Fruit fly (Drosophila melanogaster): Measurements from ENCODE around the gene CG14374.

CG14374 gene

DNA sequence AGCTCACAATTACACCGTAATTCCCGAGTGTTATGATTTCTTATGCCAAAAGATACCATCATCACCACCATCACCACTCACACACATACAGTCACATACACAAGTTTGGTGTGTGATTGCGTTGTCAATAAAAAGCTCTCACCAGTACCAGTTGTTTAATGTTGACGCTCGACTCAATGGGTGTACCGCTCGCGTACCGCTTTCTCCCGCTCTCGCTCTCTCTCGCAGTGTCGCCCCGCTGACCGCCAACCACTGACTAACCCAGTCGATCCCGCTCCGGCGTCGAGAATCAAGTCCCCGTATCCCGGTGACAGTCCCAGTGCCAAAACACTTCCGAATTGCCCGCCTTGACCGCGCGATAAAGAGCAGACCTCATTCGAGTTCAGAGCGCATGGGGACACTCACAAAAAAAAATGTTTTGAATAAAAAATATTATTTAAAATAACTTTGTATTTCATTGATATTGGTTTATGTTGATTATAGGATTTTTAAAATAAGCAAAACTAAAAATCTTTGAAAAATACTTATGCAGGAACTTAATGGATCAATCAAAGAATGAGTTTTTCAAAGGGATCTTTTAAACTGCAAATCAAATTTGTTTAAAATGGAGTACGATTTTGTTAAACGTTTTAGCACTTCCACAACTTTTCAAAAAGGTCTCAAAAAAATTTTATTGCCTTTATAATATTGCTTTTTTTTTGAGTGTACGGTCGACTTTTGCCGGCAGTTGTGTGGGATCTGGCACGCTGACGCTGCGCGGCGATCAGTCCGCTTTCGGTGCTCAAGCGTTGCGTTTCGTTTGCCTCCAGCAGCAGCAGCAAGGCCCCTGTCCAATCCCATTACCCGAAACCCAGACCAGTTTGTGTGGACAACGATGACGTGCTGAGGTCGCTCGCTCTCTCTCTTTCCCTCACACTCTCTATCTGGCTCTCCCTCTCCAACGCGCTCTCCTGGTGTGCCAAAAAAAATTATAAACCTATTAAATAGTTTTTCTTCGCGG is 32.5 kb downstream of the CG14374 start, which contains the start of gene Dic1 (continued):
- peak; percentile 79 for TF ChIP-seq CG2889 (GFP tag; IDR thresholded peaks at IDR 0.05)
- TF ChIP-seq CG1602 (GFP tag; optimal IDR thresholded peaks at IDR 0.05) = peak; percentile 96
- peak; percentile 70 for TF ChIP-seq cas (GFP tag; IDR thresholded peaks at IDR 0.05)
- peak; percentile 94 for TF ChIP-seq Hand (GFP tag; optimal IDR thresholded peaks at IDR 0.05)
- peak; percentile 87 for TF ChIP-seq Nf-YC (tag; optimal IDR thresholded peaks at IDR 0.05)
- TF ChIP-seq CG43689 (GFP tag; IDR thresholded peaks at IDR 0.05) = peak; percentile 70; the same call in 1 of the 2 replicates
- peak; percentile 89 for TF ChIP-seq CG9609 (GFP tag; optimal IDR thresholded peaks at IDR 0.05)
- peak; percentile 95 for TF ChIP-seq nau (GFP tag; optimal IDR thresholded peaks at IDR 0.05)
- TF ChIP-seq CG15696 (tag; optimal IDR thresholded peaks at IDR 0.05) = peak; percentile 93
- peak; percentile 98 for TF ChIP-seq CG13296 (GFP tag; optimal IDR thresholded peaks at IDR 0.05)
- TF ChIP-seq Hmx (GFP tag; optimal IDR thresholded peaks at IDR 0.05) = peak; percentile 88
- 0 out of 3 replicates have a peak, but pooled peaks have one; percentile 10 for TF ChIP-seq CG34224 (GFP tag; IDR thresholded peaks at IDR 0.05; ENCODE audit: partially characterized antibody)
- TF ChIP-seq CG10147 (GFP tag; optimal IDR thresholded peaks at IDR 0.05) = peak; percentile 98
- TF ChIP-seq B-H2 (GFP tag; optimal IDR thresholded peaks at IDR 0.05) = peak; percentile 90
- peak; percentile 84 for TF ChIP-seq MBD-R2 (GFP tag; IDR thresholded peaks at IDR 0.05)
- TF ChIP-seq Med (GFP tag) = peak; percentile 98
- peak; percentile 74 for TF ChIP-seq ac (GFP tag; optimal IDR thresholded peaks at IDR 0.05)
- TF ChIP-seq z (GFP tag; IDR thresholded peaks at IDR 0.05) = no peak; the same call in 2 of the 3 replicates
- TF ChIP-seq CG10321 (GFP tag; IDR thresholded peaks at IDR 0.05) = peak; percentile 30; the same call in 1 of the 2 replicates
- peak; percentile 65; the same call in 1 of the 2 replicates for TF ChIP-seq CG16779 (GFP tag; IDR thresholded peaks at IDR 0.05)
- peak; percentile 96 for TF ChIP-seq scrt (GFP tag; optimal IDR thresholded peaks at IDR 0.05)
- peak; percentile 75 for TF ChIP-seq tup (GFP tag; optimal IDR thresholded peaks at IDR 0.05)
- TF ChIP-seq CG6791 (GFP tag; IDR thresholded peaks at IDR 0.05; ENCODE audit: partially characterized antibody) = no peak
- peak; percentile 93 for TF ChIP-seq zen (tag; optimal IDR thresholded peaks at IDR 0.05)
- TF ChIP-seq CG6765 (GFP tag; optimal IDR thresholded peaks at IDR 0.05) = peak; percentile 94
- peak; percentile 92 for TF ChIP-seq cato (GFP tag; optimal IDR thresholded peaks at IDR 0.05; ENCODE audit: borderline replicate concordance)
- TF ChIP-seq NFAT (GFP tag; IDR thresholded peaks at IDR 0.05) = peak; percentile 71
- TF ChIP-seq luna (GFP tag; optimal IDR thresholded peaks at IDR 0.05) = peak; percentile 83
- TF ChIP-seq Ptx1 (GFP tag; IDR thresholded peaks at IDR 0.05) = peak; percentile 96
- TF ChIP-seq CG15514 (GFP tag; optimal IDR thresholded peaks at IDR 0.05) = peak; percentile 90
- peak; percentile 95 for TF ChIP-seq CG6254 (GFP tag; optimal IDR thresholded peaks at IDR 0.05)
- peak; percentile 88 for TF ChIP-seq Atf3 (GFP tag; optimal IDR thresholded peaks at IDR 0.05)
- TF ChIP-seq NC2α (GFP tag; optimal IDR thresholded peaks at IDR 0.05) = peak; percentile 78
- peak; percentile 89 for TF ChIP-seq CG12071 (GFP tag; optimal IDR thresholded peaks at IDR 0.05)
- TF ChIP-seq ro (GFP tag; IDR thresholded peaks at IDR 0.05) = peak; percentile 74
- peak; percentile 14 for TF ChIP-seq mirr (GFP tag; optimal IDR thresholded peaks at IDR 0.05)
- TF ChIP-seq CG7745 (tag; optimal IDR thresholded peaks at IDR 0.05) = no peak
- peak; percentile 75 for TF ChIP-seq CG7987 (GFP tag; optimal IDR thresholded peaks at IDR 0.05)
- peak; percentile 18 for TF ChIP-seq fd64A (GFP tag; optimal IDR thresholded peaks at IDR 0.05)
- TF ChIP-seq grau (tag; optimal IDR thresholded peaks at IDR 0.05) = peak; percentile 96
- TF ChIP-seq Lim3 (GFP tag; IDR thresholded peaks at IDR 0.05) = peak; percentile 74
- TF ChIP-seq CG10565 (GFP tag; optimal IDR thresholded peaks at IDR 0.05) = peak; percentile 85
- peak; percentile 93 for TF ChIP-seq run (tag; optimal IDR thresholded peaks at IDR 0.05)
- TF ChIP-seq Atf6 (GFP tag; IDR thresholded peaks at IDR 0.05) = peak; percentile 95
- TF ChIP-seq her (GFP tag; optimal IDR thresholded peaks at IDR 0.05) = peak; percentile 78
- peak; percentile 92 for TF ChIP-seq sug (tag; optimal IDR thresholded peaks at IDR 0.05)
- TF ChIP-seq org-1 (GFP tag; optimal IDR thresholded peaks at IDR 0.05) = peak; percentile 96

Data from whole organism, embryonic.